Worm (Caenorhabditis elegans) whole organism, mixed stage, embryonic: ENCODE measurements around the gene Y69E1A.4.

Experiments used
- bed-3 ChIP-seq: fragments of 200-800 bp; sonication (Bioruptor generic); optimal IDR thresholded peaks from 3 replicates; lab custom pipeline; 2018; ENCODE audit warnings: mild to moderate bottlenecking, missing genetic modification characterization, moderate library complexity, missing compliant biosample characterization
- ceh-43 ChIP-seq: fragments of 200-800 bp; sonication (Bioruptor generic); optimal IDR thresholded peaks from 2 replicates; lab custom pipeline; 2018; ENCODE audit warnings: mild to moderate bottlenecking, missing genetic modification characterization, moderate library complexity, missing compliant biosample characterization
- lin-13 ChIP-seq: fragments of 150-350 bp; optimal IDR thresholded peaks from 2 replicates; lab custom pipeline; 2014; ENCODE audit warnings: missing biosample characterization, missing genetic modification characterization
- lin-32 ChIP-seq: fragments of 200-800 bp; sonication (Bioruptor generic); optimal IDR thresholded peaks from 2 replicates; lab custom pipeline; 2018; ENCODE audit warnings: mild to moderate bottlenecking, missing genetic modification characterization, missing compliant biosample characterization
- lsy-2 ChIP-seq: fragments of 150-350 bp; optimal IDR thresholded peaks from 2 replicates; lab custom pipeline; 2014; ENCODE audit warnings: missing biosample characterization, missing genetic modification characterization
- nhr-2 ChIP-seq: fragments of 150-350 bp; optimal IDR thresholded peaks from 2 replicates; lab custom pipeline; 2014; ENCODE audit warnings: missing biosample characterization, missing genetic modification characterization
- nhr-237 ChIP-seq: fragments of 150-350 bp; optimal IDR thresholded peaks from 2 replicates; lab custom pipeline; 2014; ENCODE audit warnings: missing biosample characterization, missing genetic modification characterization
- nhr-28 ChIP-seq: fragments of 150-350 bp; optimal IDR thresholded peaks from 2 replicates; lab custom pipeline; 2014; ENCODE audit warnings: missing biosample characterization, missing genetic modification characterization
- nhr-76 ChIP-seq: sonication (generic microtip); optimal IDR thresholded peaks from 2 replicates; lab custom pipeline; 2017; ENCODE audit warnings: missing biosample characterization, missing genetic modification characterization
- tbx-8 ChIP-seq: fragments of 200-800 bp; sonication (Bioruptor generic); optimal IDR thresholded peaks from 2 replicates; lab custom pipeline; 2018; ENCODE audit warnings: mild to moderate bottlenecking, missing genetic modification characterization, moderate library complexity, missing compliant biosample characterization
- unc-39 ChIP-seq: fragments of 150-350 bp; optimal IDR thresholded peaks from 2 replicates; lab custom pipeline; 2014; ENCODE audit warnings: missing biosample characterization, missing genetic modification characterization
- unc-62 ChIP-seq: fragments of 150-350 bp; optimal IDR thresholded peaks from 2 replicates; lab custom pipeline; 2014; ENCODE audit warnings: missing biosample characterization, missing genetic modification reagents, missing genetic modification characterization
- zip-8 ChIP-seq: fragments of 150-350 bp; optimal IDR thresholded peaks from 2 replicates; lab custom pipeline; 2014; ENCODE audit warnings: missing biosample characterization, missing genetic modification characterization
- ztf-11 ChIP-seq: fragments of 150-350 bp; optimal IDR thresholded peaks from 2 replicates; lab custom pipeline; 2014; ENCODE audit warnings: missing biosample characterization, missing genetic modification characterization

- TF ChIP-seq unc-62 (GFP tag; lab: Kevin White, UChicago) (no peak), ceh-43 (no peak), bed-3 (GFP tag; lab: Kevin White, UChicago) (no peak), tbx-8 (GFP tag; lab: Kevin White, UChicago) (no peak), ztf-11 (no peak), lin-32 (no peak), nhr-28 (tag; lab: Kevin White, UChicago) (no peak), lsy-2 (tag; lab: Kevin White, UChicago) (no peak), unc-39 (tag; lab: Kevin White, UChicago) (no peak), lin-13 (tag; lab: Kevin White, UChicago) (no peak), nhr-76 (no peak), zip-8 (tag; lab: Kevin White, UChicago) (no peak), nhr-2 (tag; lab: Kevin White, UChicago) (no peak), nhr-237 (tag; lab: Kevin White, UChicago) (no peak)
These were observed 9.6 kb downstream of the Y69E1A.4 start for ce11 chrIV:10964688-10965087.
